Worm (Caenorhabditis elegans): ENCODE data around the gene str-41.

str-41 gene

DNA sequence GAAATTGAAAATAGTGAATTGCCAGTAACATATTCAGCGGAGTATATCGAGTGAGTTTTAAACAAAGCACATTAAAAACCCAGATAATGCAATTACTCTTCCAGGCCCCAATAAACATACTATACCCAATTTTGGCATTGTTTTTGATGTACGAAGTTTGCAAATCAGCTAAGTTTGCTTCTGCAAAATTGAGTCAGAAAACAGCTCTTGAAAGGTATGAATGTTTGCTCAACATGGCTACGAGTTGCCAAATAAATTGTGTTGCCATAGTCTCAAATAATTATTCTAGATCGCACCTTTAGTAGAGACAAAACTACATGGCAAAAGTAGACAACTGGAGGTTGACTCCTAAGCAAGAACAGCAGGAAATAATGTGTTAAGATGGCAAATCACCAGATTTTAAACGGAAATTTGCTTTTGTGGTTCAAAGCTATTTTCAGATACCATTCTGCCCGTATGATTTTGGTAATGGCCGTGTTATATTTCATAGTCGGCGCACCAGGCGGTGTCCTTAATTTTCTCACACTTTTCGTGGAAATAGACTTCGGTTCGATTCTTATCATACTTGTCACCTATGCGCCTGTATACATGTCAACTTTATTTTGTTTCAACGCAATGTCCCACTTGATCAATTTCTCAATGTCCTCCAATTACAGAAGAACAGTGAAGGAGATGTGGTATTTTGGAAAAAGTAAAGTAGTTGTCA is 20.8 kb downstream of the str-41 start:
- TF ChIP-seq flt-1 (GFP tag; IDR thresholded peaks at IDR 0.05) (no peak), tab-1 (GFP tag; IDR thresholded peaks at IDR 0.05) (no peak), T22C8.4 (GFP tag; IDR thresholded peaks at IDR 0.05) (no peak), klf-2 (GFP tag; conservative IDR thresholded peaks at IDR 0.05) (no peak), ztf-23 (GFP tag; IDR thresholded peaks at IDR 0.05) (no peak), ztf-29 (GFP tag; IDR thresholded peaks at IDR 0.05) (no peak)

- TF ChIP-seq tab-1 (GFP tag; IDR thresholded peaks at IDR 0.05), result no peak
- no peak for TF ChIP-seq T22C8.4 (GFP tag; IDR thresholded peaks at IDR 0.05)
- no peak for TF ChIP-seq ztf-23 (GFP tag; IDR thresholded peaks at IDR 0.05)
- TF ChIP-seq cog-1 (tag; optimal IDR thresholded peaks at IDR 0.05), result no peak
- TF ChIP-seq med-1 (GFP tag; optimal IDR thresholded peaks at IDR 0.05; ENCODE audit: insufficient read depth), result no peak
- TF ChIP-seq flt-1 (GFP tag; IDR thresholded peaks at IDR 0.05), result no peak
- no peak for TF ChIP-seq ref-1 (GFP tag; conservative IDR thresholded peaks at IDR 0.05)
- no peak for TF ChIP-seq ztf-29 (GFP tag; IDR thresholded peaks at IDR 0.05)
- TF ChIP-seq klf-2 (GFP tag; conservative IDR thresholded peaks at IDR 0.05), result no peak
Observed at ce11 chrV:7434805-7435363, 23.1 kb downstream of the str-41 start.

DNA sequence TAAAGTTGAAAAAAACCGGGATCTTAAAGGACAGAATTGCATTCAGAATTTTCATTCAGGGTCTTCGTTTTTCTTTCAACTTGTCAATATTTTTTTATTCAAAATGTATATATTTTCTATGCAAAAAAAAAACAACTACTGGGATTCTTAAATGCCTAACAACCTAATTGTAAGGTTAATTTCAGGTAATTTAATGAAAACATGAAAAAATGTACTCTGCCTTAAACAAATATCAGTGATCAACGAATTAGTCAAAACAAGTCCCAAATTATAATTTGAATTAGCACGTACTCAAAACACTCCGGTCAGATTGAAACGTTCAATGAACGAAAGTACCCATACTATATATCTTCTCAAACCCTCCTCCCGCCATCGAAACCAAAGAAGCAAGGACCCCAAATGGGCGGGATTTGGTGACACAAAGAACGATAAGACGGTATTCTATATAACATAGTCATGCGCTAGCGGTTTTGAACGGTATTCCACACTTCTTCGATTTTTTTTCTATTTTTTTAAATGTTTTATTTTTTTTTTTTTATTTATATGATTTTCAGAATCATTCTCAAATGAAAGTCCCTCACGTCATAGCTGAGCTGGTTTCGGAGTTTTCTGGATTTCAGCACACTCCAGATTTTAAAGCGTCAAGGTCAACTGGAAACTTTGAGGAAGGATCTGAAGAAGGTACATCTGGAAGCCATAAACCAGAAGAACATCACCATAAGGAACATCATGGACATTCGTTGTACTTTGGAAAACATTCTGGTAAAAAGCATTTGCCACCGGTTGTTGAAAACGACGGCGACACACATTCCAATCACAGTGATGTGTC is 23.8 kb downstream of the str-41 start, which contains the start of the genes ddo-2 and F25E5.8:
ddo-2 (minus strand) TSS at position 330 of the 829 bp plus-strand sequence.
F25E5.8 (plus strand) TSS at position 555 of the 829 bp plus-strand sequence.
- TF ChIP-seq flt-1 (GFP tag; IDR thresholded peaks at IDR 0.05) (no peak), T22C8.4 (GFP tag; IDR thresholded peaks at IDR 0.05) (no peak), ztf-23 (GFP tag; IDR thresholded peaks at IDR 0.05) (no peak), med-1 (GFP tag; optimal IDR thresholded peaks at IDR 0.05; ENCODE audit: insufficient read depth) (no peak), cog-1 (tag; optimal IDR thresholded peaks at IDR 0.05) (no peak), ref-1 (GFP tag; conservative IDR thresholded peaks at IDR 0.05) (no peak), ztf-29 (GFP tag; IDR thresholded peaks at IDR 0.05) (no peak), tab-1 (GFP tag; IDR thresholded peaks at IDR 0.05) (no peak), klf-2 (GFP tag; conservative IDR thresholded peaks at IDR 0.05) (no peak)

ce11 chrV:7436509-7436908 is 24.7 kb downstream of the str-41 start:
- TF ChIP-seq flt-1 (GFP tag; IDR thresholded peaks at IDR 0.05) (no peak), med-1 (GFP tag; optimal IDR thresholded peaks at IDR 0.05; ENCODE audit: insufficient read depth) (no peak), T22C8.4 (GFP tag; IDR thresholded peaks at IDR 0.05) (no peak), klf-2 (GFP tag; conservative IDR thresholded peaks at IDR 0.05) (no peak), ref-1 (GFP tag; conservative IDR thresholded peaks at IDR 0.05) (no peak)

DNA sequence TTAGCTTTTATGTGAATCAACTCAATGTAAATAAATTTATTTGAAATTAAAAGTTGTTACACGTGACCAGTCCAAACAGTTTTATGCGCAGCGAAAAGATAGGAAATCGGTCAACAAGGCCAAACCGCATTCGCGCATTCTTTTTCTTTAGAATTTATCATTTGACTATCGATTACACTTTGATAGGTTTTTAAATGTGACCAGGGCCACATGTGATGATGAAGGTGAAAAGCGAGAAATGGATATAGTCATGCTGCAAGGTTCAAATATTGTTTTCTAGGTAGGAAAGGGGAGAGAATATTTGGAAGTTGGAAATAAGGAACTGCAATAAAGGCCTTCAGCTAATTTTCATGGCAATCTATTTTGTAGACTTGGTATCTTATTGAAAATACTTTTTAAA is 25.1 kb downstream of the str-41 start:
- TF ChIP-seq ref-1 (GFP tag; conservative IDR thresholded peaks at IDR 0.05) (no peak), ztf-29 (GFP tag; IDR thresholded peaks at IDR 0.05) (no peak), cog-1 (tag; optimal IDR thresholded peaks at IDR 0.05) (no peak), ztf-23 (GFP tag; IDR thresholded peaks at IDR 0.05) (no peak), med-1 (GFP tag; optimal IDR thresholded peaks at IDR 0.05; ENCODE audit: insufficient read depth) (no peak)

ce11 chrV:7437538-7437937 is 25.7 kb downstream of the str-41 start, which contains the start of gene F25E5.9:
F25E5.9 (minus strand) TSS chrV:7437919.
- TF ChIP-seq klf-2 (GFP tag; conservative IDR thresholded peaks at IDR 0.05), result no peak
- no peak for TF ChIP-seq ztf-23 (GFP tag; IDR thresholded peaks at IDR 0.05)
- no peak for TF ChIP-seq ref-1 (GFP tag; conservative IDR thresholded peaks at IDR 0.05)
- no peak for TF ChIP-seq T22C8.4 (GFP tag; IDR thresholded peaks at IDR 0.05)
- no peak for TF ChIP-seq tab-1 (GFP tag; IDR thresholded peaks at IDR 0.05)
- TF ChIP-seq ztf-29 (GFP tag; IDR thresholded peaks at IDR 0.05), result no peak
- no peak for TF ChIP-seq med-1 (GFP tag; optimal IDR thresholded peaks at IDR 0.05; ENCODE audit: insufficient read depth)
- no peak for TF ChIP-seq flt-1 (GFP tag; IDR thresholded peaks at IDR 0.05)

DNA sequence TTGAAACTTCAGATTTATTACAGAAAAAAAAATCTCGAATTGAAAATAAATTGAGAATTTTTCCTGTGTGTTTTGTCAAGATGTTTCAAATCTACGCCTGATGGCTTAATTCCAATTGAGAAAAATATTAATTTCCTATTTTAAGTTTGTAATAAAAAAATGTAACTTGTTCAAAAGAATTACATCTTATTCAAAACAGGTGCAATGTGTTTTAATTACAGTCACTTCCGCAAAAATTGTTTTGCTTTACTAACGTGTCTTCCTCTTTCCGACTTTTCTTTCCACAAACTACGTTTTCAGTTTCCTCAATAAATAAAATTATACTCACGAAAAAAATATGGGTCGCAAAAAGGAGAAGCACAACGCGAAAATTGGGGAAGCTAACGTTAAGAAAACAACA is 26.2 kb downstream of the str-41 start, which contains the start of gene F25E5.16:
F25E5.16 (plus strand) TSS at position 301 of the 400 bp plus-strand sequence.
- no peak for TF ChIP-seq T22C8.4 (GFP tag; IDR thresholded peaks at IDR 0.05)
- no peak for TF ChIP-seq flt-1 (GFP tag; IDR thresholded peaks at IDR 0.05)
- TF ChIP-seq ztf-29 (GFP tag; IDR thresholded peaks at IDR 0.05), result no peak

ce11 chrV:7439807-7440206 is 28.0 kb downstream of the str-41 start, which contains the start of gene try-13:
try-13 (plus strand) TSS chrV:7440107.
- no peak for TF ChIP-seq flt-1 (GFP tag; IDR thresholded peaks at IDR 0.05)
- no peak for TF ChIP-seq tab-1 (GFP tag; IDR thresholded peaks at IDR 0.05)
- TF ChIP-seq ref-1 (GFP tag; conservative IDR thresholded peaks at IDR 0.05), result no peak
- no peak for TF ChIP-seq ztf-29 (GFP tag; IDR thresholded peaks at IDR 0.05)
- no peak for TF ChIP-seq ztf-23 (GFP tag; IDR thresholded peaks at IDR 0.05)
- no peak for TF ChIP-seq med-1 (GFP tag; optimal IDR thresholded peaks at IDR 0.05; ENCODE audit: insufficient read depth)
- no peak for TF ChIP-seq cog-1 (tag; optimal IDR thresholded peaks at IDR 0.05)
- TF ChIP-seq T22C8.4 (GFP tag; IDR thresholded peaks at IDR 0.05), result no peak
- TF ChIP-seq klf-2 (GFP tag; conservative IDR thresholded peaks at IDR 0.05), result no peak

DNA sequence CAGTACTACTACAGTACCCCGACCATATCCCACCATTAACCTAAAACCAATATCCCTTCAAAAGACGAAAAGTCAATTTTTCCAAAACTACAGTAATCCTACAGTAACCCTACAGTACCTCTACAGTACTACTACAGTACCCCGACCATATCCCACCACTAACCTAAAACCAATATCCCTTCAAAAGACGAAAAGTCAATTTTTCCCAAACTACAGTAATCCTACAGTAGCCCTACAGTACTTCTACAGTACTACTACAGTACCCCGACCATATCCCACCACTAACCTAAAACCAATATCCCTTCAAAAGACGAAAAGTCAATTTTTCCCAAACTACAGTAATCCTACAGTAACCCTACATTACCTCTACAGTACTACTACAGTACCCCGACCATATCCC is 31.7 kb downstream of the str-41 start:
- TF ChIP-seq flt-1 (GFP tag; IDR thresholded peaks at IDR 0.05), result 0 out of 2 replicates have a peak, but pooled peaks have one; percentile 27
- peak; percentile 46; the same call in 1 of the 2 replicates for TF ChIP-seq ref-1 (GFP tag; conservative IDR thresholded peaks at IDR 0.05)
- TF ChIP-seq klf-2 (GFP tag; conservative IDR thresholded peaks at IDR 0.05), result peak; percentile 79
- TF ChIP-seq ztf-23 (GFP tag; IDR thresholded peaks at IDR 0.05), result peak; percentile 79; the same call in 1 of the 2 replicates
- peak; percentile 39; the same call in 1 of the 2 replicates for TF ChIP-seq ztf-29 (GFP tag; IDR thresholded peaks at IDR 0.05)
